Fruit fly (Drosophila melanogaster) Kc167 (cell line): ENCODE measurements around the gene CG43246.

Source experiments
- insv ChIP-seq: fragments of >200 bp; optimal IDR thresholded peaks from 3 replicates; lab custom pipeline; 2018; ENCODE audit warnings: missing external identifiers
- psq ChIP-seq: fragments of >200 bp; optimal IDR thresholded peaks from 2 replicates; lab custom pipeline; 2017; ENCODE audit warnings: missing external identifiers
- ttk ChIP-seq: sonication (Bioruptor generic); optimal IDR thresholded peaks from 2 replicates; lab custom pipeline; 2017; ENCODE audit warnings: missing external identifiers

dm6 chr3L:14560664-14561063 is 24.2 kb downstream of the CG43246 start, which contains the start of gene Lk:
- TF ChIP-seq psq (lab: Kevin White, UChicago) = no peak
- TF ChIP-seq insv (lab: Kevin White, UChicago) = no peak
- no peak for TF ChIP-seq ttk
